Worm (Caenorhabditis elegans): Measurements from ENCODE around the gene Y52E8A.2.

Gene Y52E8A.2

DNA sequence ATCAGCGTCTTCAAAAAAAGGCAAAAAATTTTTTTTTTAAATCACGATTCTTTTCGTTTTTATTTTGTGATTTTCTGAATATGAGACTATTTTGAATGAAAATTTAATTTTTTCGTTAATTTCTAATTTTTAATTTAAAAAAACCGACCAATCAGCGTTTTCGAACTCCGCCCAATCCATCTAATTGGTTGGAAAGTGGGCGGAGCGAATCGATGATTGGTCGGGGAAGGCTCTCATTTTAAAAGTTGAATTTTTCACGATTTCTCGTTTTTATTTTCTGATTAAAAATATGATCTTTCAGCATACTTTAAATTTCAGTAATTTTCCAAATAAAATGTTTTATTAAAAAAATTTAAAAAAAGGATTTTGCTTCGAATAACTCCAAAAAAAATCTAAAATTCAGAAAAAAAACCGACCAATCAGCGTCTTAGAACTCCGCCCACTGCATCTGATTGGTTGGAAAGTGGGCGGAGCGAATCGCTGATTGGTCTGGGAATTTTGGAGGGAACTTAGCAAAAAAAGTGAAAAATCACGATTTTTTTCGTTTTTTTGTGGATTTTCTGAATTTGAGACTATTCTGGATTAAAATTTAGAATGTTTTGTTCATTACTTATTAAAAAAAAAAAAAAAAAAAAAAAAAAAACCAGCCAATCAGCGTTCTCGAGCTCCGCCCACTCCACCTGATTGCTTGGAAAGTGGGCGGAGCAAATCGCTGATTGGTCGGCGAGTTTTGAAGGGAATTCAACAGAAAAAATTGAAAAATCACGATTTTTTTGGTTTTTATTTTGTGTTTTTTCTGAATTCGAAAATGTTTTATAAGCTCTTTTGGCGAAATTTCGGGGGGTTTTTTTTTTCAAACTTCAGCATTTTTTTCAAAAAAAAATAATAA is 36.1 kb upstream of the Y52E8A.2 start:
- TF ChIP-seq F55B11.4 (tag; optimal IDR thresholded peaks at IDR 0.05; ENCODE audit: borderline replicate concordance, insufficient read depth) = no peak
- peak; percentile 66; the same call in 1 of the 2 replicates for TF ChIP-seq nfyb-1 (GFP tag; IDR thresholded peaks at IDR 0.05)

ce11 chrII:4286921-4287320 is 33.7 kb upstream of the Y52E8A.2 start:
- no peak for TF ChIP-seq hsf-1 (GFP tag; IDR thresholded peaks at IDR 0.05)
- 0 out of 2 replicates have a peak, but pooled peaks have one; percentile 31 for TF ChIP-seq nfyb-1 (GFP tag; IDR thresholded peaks at IDR 0.05)

ce11 chrII:4288111-4288510 is 32.5 kb upstream of the Y52E8A.2 start, which contains the start of gene C01F1.6:
TSS of gene C01F1.6 (minus strand) at chrII:4288211.
- TF ChIP-seq hrde-1 (tag; optimal IDR thresholded peaks at IDR 0.05; ENCODE audit: borderline replicate concordance) (no peak), snpc-1.1 (tag; optimal IDR thresholded peaks at IDR 0.05; ENCODE audit: insufficient read depth) (no peak), F52B5.7 (tag; optimal IDR thresholded peaks at IDR 0.05) (no peak), cebp-1 (GFP tag; IDR thresholded peaks at IDR 0.05) (no peak), cebp-1 (tag; optimal IDR thresholded peaks at IDR 0.05) (no peak)

DNA sequence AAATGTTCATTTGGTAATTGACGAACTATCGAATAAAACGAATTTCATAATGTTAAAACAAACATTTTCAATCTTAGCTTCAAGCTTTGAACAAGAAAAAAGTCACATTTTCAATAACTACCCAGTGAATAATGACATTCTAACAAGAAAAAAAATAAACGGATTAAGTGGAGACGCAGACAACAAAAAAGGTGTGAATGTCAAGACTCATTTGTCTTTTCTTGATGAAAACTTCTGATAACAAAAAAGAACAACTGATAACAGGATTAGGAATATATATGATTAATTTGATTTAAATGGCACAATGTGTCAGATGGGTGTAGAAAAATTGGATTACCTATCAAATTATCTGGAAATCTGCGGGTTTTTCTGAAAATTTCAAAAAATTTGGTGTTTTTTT is 32.1 kb upstream of the Y52E8A.2 start:
- TF ChIP-seq tbp1 (GFP tag; optimal IDR thresholded peaks at IDR 0.05) (no peak), Y67H2A.10 (GFP tag; conservative IDR thresholded peaks at IDR 0.05) (no peak), ceh-27 (GFP tag; optimal IDR thresholded peaks at IDR 0.05) (no peak), pha-4 (tag; optimal IDR thresholded peaks at IDR 0.05) (no peak), ama-1 (optimal IDR thresholded peaks at IDR 0.05) (no peak), ama-1 (GFP tag; optimal IDR thresholded peaks at IDR 0.05) (no peak), snpc-1.1 (tag; optimal IDR thresholded peaks at IDR 0.05; ENCODE audit: insufficient read depth) (no peak), T26A5.8 (tag; optimal IDR thresholded peaks at IDR 0.05) (no peak), madf-10 (tag; optimal IDR thresholded peaks at IDR 0.05) (no peak), nfya-1 (tag; optimal IDR thresholded peaks at IDR 0.05; ENCODE audit: borderline replicate concordance, insufficient read depth) (no peak), mxl-1 (tag; optimal IDR thresholded peaks at IDR 0.05) (no peak), K12H6.12 (tag; optimal IDR thresholded peaks at IDR 0.05) (no peak), unc-62 (GFP tag; optimal IDR thresholded peaks at IDR 0.05) (no peak), lsl-1 (GFP tag; optimal IDR thresholded peaks at IDR 0.05) (no peak), lin-35 (GFP tag; optimal IDR thresholded peaks at IDR 0.05) (no peak), hmg-1.2 (GFP tag; IDR thresholded peaks at IDR 0.05) (no peak), lin-54 (GFP tag; optimal IDR thresholded peaks at IDR 0.05) (no peak), Y53F4B.3 (GFP tag; IDR thresholded peaks at IDR 0.05) (no peak), F52B5.7 (tag; optimal IDR thresholded peaks at IDR 0.05) (no peak), F57C9.4 (tag; optimal IDR thresholded peaks at IDR 0.05) (no peak)

DNA sequence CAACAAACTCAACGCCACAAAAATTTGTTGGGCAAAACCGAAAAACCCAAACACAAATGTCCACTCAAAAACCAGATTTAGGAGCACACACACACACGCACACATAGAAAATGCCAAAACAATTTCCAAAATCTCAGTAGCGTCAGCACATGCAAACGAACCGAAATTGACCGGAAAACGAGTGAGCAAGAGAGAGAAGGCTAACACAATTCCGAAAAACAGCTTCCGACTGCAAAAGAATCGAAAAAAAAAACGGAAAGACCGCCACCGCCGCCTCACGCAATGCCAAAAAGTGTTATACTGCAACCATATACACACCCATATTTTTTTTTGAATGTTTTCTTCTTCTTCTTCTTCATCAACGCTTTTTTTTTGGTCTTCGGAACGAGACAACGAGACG is 28.8 kb upstream of the Y52E8A.2 start:
- TF ChIP-seq somi-1 (GFP tag; optimal IDR thresholded peaks at IDR 0.05) (no peak), F57C9.4 (tag; optimal IDR thresholded peaks at IDR 0.05) (no peak), dpl-1 (GFP tag; optimal IDR thresholded peaks at IDR 0.05) (no peak), F39B2.1 (GFP tag; IDR thresholded peaks at IDR 0.05) (no peak), nfya-2 (GFP tag; IDR thresholded peaks at IDR 0.05) (no peak), efl-1 (GFP tag; optimal IDR thresholded peaks at IDR 0.05) (no peak), snpc-4 (GFP tag; optimal IDR thresholded peaks at IDR 0.05) (no peak), snpc-4 (tag; optimal IDR thresholded peaks at IDR 0.05) (no peak), hlh-12 (tag; optimal IDR thresholded peaks at IDR 0.05) (no peak), nhr-80 (tag; optimal IDR thresholded peaks at IDR 0.05) (no peak), F37B4.10 (GFP tag; IDR thresholded peaks at IDR 0.05) (no peak), ztf-26 (tag; optimal IDR thresholded peaks at IDR 0.05) (no peak)

Measured in whole organism, young adult.